Worm (Caenorhabditis elegans) whole organism, mixed stage, embryonic: ENCODE measurements around the gene ampd-1.
A peak's percentile ranks its signal among the peaks of the same experiment; 100 is the strongest.

Experiments used
- M03D4.4 ChIP-seq: sonication (generic microtip); optimal IDR thresholded peaks from 2 replicates; lab custom pipeline; 2017; ENCODE audit warnings: mild to moderate bottlenecking, missing genetic modification characterization, missing compliant biosample characterization
- bed-3 ChIP-seq: fragments of 200-800 bp; sonication (Bioruptor generic); optimal IDR thresholded peaks from 3 replicates; lab custom pipeline; 2018; ENCODE audit warnings: mild to moderate bottlenecking, missing genetic modification characterization, moderate library complexity, missing compliant biosample characterization
- ceh-39 ChIP-seq: fragments of 150-350 bp; optimal IDR thresholded peaks from 2 replicates; lab custom pipeline; 2014; ENCODE audit warnings: missing biosample characterization, missing genetic modification characterization
- ceh-83 ChIP-seq: fragments of 200-800 bp; sonication (Bioruptor generic); optimal IDR thresholded peaks from 2 replicates; lab custom pipeline; 2018; ENCODE audit warnings: mild to moderate bottlenecking, missing genetic modification characterization, missing compliant biosample characterization
- ces-1 ChIP-seq: fragments of 150-350 bp; optimal IDR thresholded peaks from 2 replicates; lab custom pipeline; 2014; ENCODE audit warnings: missing biosample characterization, missing genetic modification reagents, missing genetic modification characterization
- cnd-1 ChIP-seq: fragments of 200-800 bp; sonication (Bioruptor generic); optimal IDR thresholded peaks from 2 replicates; lab custom pipeline; 2018; ENCODE audit warnings: mild to moderate bottlenecking, missing genetic modification characterization, missing compliant biosample characterization
- drap-1 ChIP-seq: fragments of 200-800 bp; sonication (Bioruptor generic); optimal IDR thresholded peaks from 3 replicates; lab custom pipeline; 2018; ENCODE audit warnings: mild to moderate bottlenecking, missing genetic modification characterization, missing compliant biosample characterization
- elt-3 ChIP-seq: fragments of 150-350 bp; optimal IDR thresholded peaks from 2 replicates; lab custom pipeline; 2014; ENCODE audit warnings: missing biosample characterization, missing genetic modification characterization
- flh-1 ChIP-seq: fragments of 200-800 bp; sonication (Bioruptor generic); optimal IDR thresholded peaks from 2 replicates; lab custom pipeline; 2018; ENCODE audit warnings: mild to moderate bottlenecking, missing genetic modification characterization, moderate library complexity, missing compliant biosample characterization
- ham-2 ChIP-seq: fragments of 200-800 bp; sonication (Bioruptor generic); optimal IDR thresholded peaks from 2 replicates; lab custom pipeline; 2018; ENCODE audit warnings: mild to moderate bottlenecking, missing genetic modification characterization, missing compliant biosample characterization
- hlh-1 ChIP-seq: fragments of 150-350 bp; optimal IDR thresholded peaks from 2 replicates; lab custom pipeline; 2014; ENCODE audit warnings: missing biosample characterization, missing genetic modification reagents, missing genetic modification characterization
- lin-32 ChIP-seq: fragments of 200-800 bp; sonication (Bioruptor generic); optimal IDR thresholded peaks from 2 replicates; lab custom pipeline; 2018; ENCODE audit warnings: mild to moderate bottlenecking, missing genetic modification characterization, missing compliant biosample characterization
- lsy-2 ChIP-seq: fragments of 150-350 bp; optimal IDR thresholded peaks from 2 replicates; lab custom pipeline; 2014; ENCODE audit warnings: missing biosample characterization, missing genetic modification characterization
- mab-5 ChIP-seq: fragments of 150-350 bp; optimal IDR thresholded peaks from 2 replicates; lab custom pipeline; 2014; ENCODE audit warnings: missing biosample characterization, missing genetic modification characterization
- mep-1 ChIP-seq: fragments of 150-350 bp; optimal IDR thresholded peaks from 2 replicates; lab custom pipeline; 2017; ENCODE audit warnings: missing biosample characterization, missing genetic modification reagents, missing genetic modification characterization, inconsistent platforms
- mls-2 ChIP-seq: sonication (generic microtip); optimal IDR thresholded peaks from 2 replicates; lab custom pipeline; 2016; ENCODE audit warnings: mild to moderate bottlenecking, missing genetic modification characterization, moderate library complexity, missing compliant biosample characterization
- nhr-12 ChIP-seq: fragments of 150-350 bp; optimal IDR thresholded peaks from 2 replicates; lab custom pipeline; 2014; ENCODE audit warnings: missing biosample characterization, missing genetic modification characterization
- nhr-2 ChIP-seq: fragments of 150-350 bp; optimal IDR thresholded peaks from 2 replicates; lab custom pipeline; 2014; ENCODE audit warnings: missing biosample characterization, missing genetic modification characterization
- nhr-237 ChIP-seq: fragments of 150-350 bp; optimal IDR thresholded peaks from 2 replicates; lab custom pipeline; 2014; ENCODE audit warnings: missing biosample characterization, missing genetic modification characterization
- nhr-76 ChIP-seq: sonication (generic microtip); optimal IDR thresholded peaks from 2 replicates; lab custom pipeline; 2017; ENCODE audit warnings: missing biosample characterization, missing genetic modification characterization
- pha-4 ChIP-seq: fragments of 150-350 bp; optimal IDR thresholded peaks from 2 replicates; lab custom pipeline; 2018; ENCODE audit warnings: missing biosample characterization, missing genetic modification reagents, missing genetic modification characterization
- sem-2 ChIP-seq: fragments of 200-800 bp; sonication (Bioruptor generic); optimal IDR thresholded peaks from 2 replicates; lab custom pipeline; 2018; ENCODE audit warnings: mild to moderate bottlenecking, missing genetic modification characterization, missing compliant biosample characterization
- snpc-4 ChIP-seq: fragments of 150-350 bp; optimal IDR thresholded peaks from 2 replicates; lab custom pipeline; 2014; ENCODE audit warnings: missing biosample characterization, missing genetic modification characterization
- sptf-1 ChIP-seq: sonication (generic microtip); optimal IDR thresholded peaks from 2 replicates; lab custom pipeline; 2017; ENCODE audit warnings: mild to moderate bottlenecking, missing genetic modification characterization, moderate library complexity, missing compliant biosample characterization
- tbx-8 ChIP-seq: fragments of 200-800 bp; sonication (Bioruptor generic); optimal IDR thresholded peaks from 2 replicates; lab custom pipeline; 2018; ENCODE audit warnings: mild to moderate bottlenecking, missing genetic modification characterization, moderate library complexity, missing compliant biosample characterization
- unc-120 ChIP-seq: sonication (generic microtip); optimal IDR thresholded peaks from 2 replicates; lab custom pipeline; 2017; ENCODE audit warnings: missing genetic modification characterization, missing compliant biosample characterization; ENCODE audit not compliant: poor library complexity, severe bottlenecking
- unc-39 ChIP-seq: fragments of 150-350 bp; optimal IDR thresholded peaks from 2 replicates; lab custom pipeline; 2014; ENCODE audit warnings: missing biosample characterization, missing genetic modification characterization
- unc-62 ChIP-seq: fragments of 150-350 bp; optimal IDR thresholded peaks from 2 replicates; lab custom pipeline; 2014; ENCODE audit warnings: missing biosample characterization, missing genetic modification reagents, missing genetic modification characterization
- zip-8 ChIP-seq: fragments of 150-350 bp; optimal IDR thresholded peaks from 2 replicates; lab custom pipeline; 2014; ENCODE audit warnings: missing biosample characterization, missing genetic modification characterization
- ztf-11 ChIP-seq: fragments of 150-350 bp; optimal IDR thresholded peaks from 2 replicates; lab custom pipeline; 2014; ENCODE audit warnings: missing biosample characterization, missing genetic modification characterization

The ampd-1 gene

ce11 chrII:5200987-5201582 lies 2.0 kb upstream of the ampd-1 start:
- TF ChIP-seq sem-2 (GFP tag; lab: Kevin White, UChicago) = no peak
- no peak for TF ChIP-seq mls-2 (tag; lab: Kevin White, UChicago)
- no peak for TF ChIP-seq tbx-8
- no peak for TF ChIP-seq lin-32 (GFP tag; lab: Kevin White, UChicago)
- peak; percentile 13 for TF ChIP-seq mep-1 (tag; lab: Kevin White, UChicago)
- no peak for TF ChIP-seq ceh-39 (tag; lab: Kevin White, UChicago)
- no peak for TF ChIP-seq drap-1 (GFP tag; lab: Kevin White, UChicago)
- no peak for TF ChIP-seq pha-4 (tag; lab: Kevin White, UChicago)
- TF ChIP-seq unc-120 (tag; lab: Kevin White, UChicago) = peak; percentile 58
- no peak for TF ChIP-seq unc-39 (tag; lab: Kevin White, UChicago)
- TF ChIP-seq lsy-2 (tag; lab: Kevin White, UChicago) = no peak
- peak; percentile 10 for TF ChIP-seq unc-62 (GFP tag; lab: Kevin White, UChicago)
- no peak for TF ChIP-seq ceh-83
- no peak for TF ChIP-seq hlh-1 (tag; lab: Kevin White, UChicago)
- no peak for TF ChIP-seq ham-2 (GFP tag; lab: Kevin White, UChicago)

ce11 chrII:5201922-5202562 lies 1.1 kb upstream of the ampd-1 start:
- TF ChIP-seq ceh-39 (tag; lab: Kevin White, UChicago) (no peak), elt-3 (tag; lab: Kevin White, UChicago) (no peak), hlh-1 (tag; lab: Kevin White, UChicago) (no peak), mep-1 (tag; lab: Kevin White, UChicago) (no peak), tbx-8 (no peak), pha-4 (tag; lab: Kevin White, UChicago) (no peak), sptf-1 (tag; lab: Kevin White, UChicago) (no peak), zip-8 (tag; lab: Kevin White, UChicago) (no peak), ces-1 (GFP tag; lab: Kevin White, UChicago) (no peak), drap-1 (GFP tag; lab: Kevin White, UChicago) (no peak), nhr-76 (no peak), lin-32 (GFP tag; lab: Kevin White, UChicago) (no peak), ceh-83 (no peak), lsy-2 (tag; lab: Kevin White, UChicago) (no peak), nhr-2 (no peak), snpc-4 (tag; lab: Kevin White, UChicago) (no peak), sem-2 (GFP tag; lab: Kevin White, UChicago) (no peak), unc-120 (tag; lab: Kevin White, UChicago) (no peak), nhr-237 (no peak), mab-5 (tag; lab: Kevin White, UChicago) (no peak)

- no peak for TF ChIP-seq elt-3 (tag; lab: Kevin White, UChicago)
Observed at ce11 chrII:5205286-5205685, 2.2 kb downstream of the ampd-1 start.

ce11 chrII:5209122-5209521 lies 6.0 kb downstream of the ampd-1 start:
- TF ChIP-seq nhr-237 (no peak), unc-62 (GFP tag; lab: Kevin White, UChicago) (no peak), cnd-1 (tag; lab: Kevin White, UChicago) (no peak), ztf-11 (tag; lab: Kevin White, UChicago) (no peak), sptf-1 (tag; lab: Kevin White, UChicago) (no peak)

ce11 chrII:5210830-5211229 lies 7.7 kb downstream of the ampd-1 start, which contains the start of gene C34F11.8:
C34F11.8 (minus strand) TSS chrII:5210964.
- TF ChIP-seq mab-5 (tag; lab: Kevin White, UChicago) (no peak), mls-2 (tag; lab: Kevin White, UChicago) (no peak), ceh-39 (tag; lab: Kevin White, UChicago) (no peak)

- TF ChIP-seq nhr-237 (no peak), M03D4.4 (tag; lab: Kevin White, UChicago) (no peak), nhr-12 (no peak), bed-3 (GFP tag; lab: Kevin White, UChicago) (no peak), elt-3 (tag; lab: Kevin White, UChicago) (no peak), zip-8 (tag; lab: Kevin White, UChicago) (no peak), mab-5 (tag; lab: Kevin White, UChicago) (no peak), flh-1 (no peak), sptf-1 (tag; lab: Kevin White, UChicago) (no peak), snpc-4 (tag; lab: Kevin White, UChicago) (no peak), unc-39 (tag; lab: Kevin White, UChicago) (no peak)
Observed at ce11 chrII:5211970-5212369, 8.8 kb downstream of the ampd-1 start, which contains the start of gene C34F11.2. C34F11.2 (plus strand) TSS chrII:5212270.
